Worm (Caenorhabditis elegans): Measurements from ENCODE around the gene nhr-261.
"Not testable (repeated sequence)": the region's sequence is repeated elsewhere in the genome, so short reads cannot be mapped to it uniquely, and the experiment has no call there.

nhr-261 gene

DNA sequence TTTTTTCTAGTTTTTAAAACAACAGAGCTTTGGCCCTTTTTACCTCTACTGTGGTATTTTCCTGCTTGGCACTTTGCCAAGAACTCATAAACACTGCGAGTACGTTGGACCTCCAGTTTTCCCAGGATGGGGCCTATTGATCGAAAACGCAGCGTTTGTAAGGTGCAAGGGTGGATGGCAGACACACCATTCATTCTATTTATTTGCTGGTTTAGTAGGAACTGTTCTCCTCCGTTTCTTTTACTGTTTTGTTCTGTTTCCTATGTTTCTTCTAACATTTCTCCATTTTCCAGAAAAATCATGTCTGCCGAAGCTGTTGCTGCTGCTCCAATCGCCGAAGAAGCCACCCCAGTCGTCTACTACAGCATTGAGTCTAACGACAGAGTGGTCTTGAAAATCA is 40.7 kb downstream of the nhr-261 start, which contains the start of gene skr-15:
skr-15 (plus strand) TSS at position 301 of the 400 bp plus-strand sequence.
- TF ChIP-seq nhr-2 (tag; optimal IDR thresholded peaks at IDR 0.05) = no peak
- no peak for TF ChIP-seq tbx-8 (GFP tag; optimal IDR thresholded peaks at IDR 0.05)
- no peak for TF ChIP-seq sptf-1 (tag; optimal IDR thresholded peaks at IDR 0.05)
- no peak for TF ChIP-seq drap-1 (GFP tag; optimal IDR thresholded peaks at IDR 0.05)
- TF ChIP-seq nhr-28 (tag; optimal IDR thresholded peaks at IDR 0.05) = no peak
- TF ChIP-seq mep-1 (tag; optimal IDR thresholded peaks at IDR 0.05) = no peak
- no peak for TF ChIP-seq unc-39 (tag; optimal IDR thresholded peaks at IDR 0.05)

DNA sequence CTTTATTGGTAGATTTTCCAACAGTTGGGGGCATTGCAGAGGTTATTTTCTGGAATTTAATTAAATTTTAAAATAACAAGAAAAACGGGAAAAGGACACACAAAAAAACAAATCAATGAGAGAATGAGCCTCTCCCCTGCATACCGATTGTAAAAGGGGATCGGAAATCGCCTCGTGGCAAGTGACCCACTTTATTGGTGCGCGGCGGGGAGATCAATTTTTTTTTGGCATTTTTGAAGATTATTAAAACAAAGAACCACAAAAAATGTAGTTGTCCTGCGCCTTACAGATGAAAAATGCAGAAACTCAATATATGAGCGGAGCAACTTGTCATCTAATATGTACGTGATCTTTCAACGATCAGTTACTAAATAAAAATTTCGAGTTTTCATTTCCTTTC is 43.3 kb downstream of the nhr-261 start, which contains the start of gene F54D10.7:
F54D10.7 (minus strand) TSS at position 49 of the 400 bp plus-strand sequence.
- TF ChIP-seq mab-5 (tag; optimal IDR thresholded peaks at IDR 0.05) (no peak), mls-2 (tag; optimal IDR thresholded peaks at IDR 0.05) (no peak), unc-39 (tag; optimal IDR thresholded peaks at IDR 0.05) (no peak), bed-3 (GFP tag; optimal IDR thresholded peaks at IDR 0.05) (no peak), lin-13 (tag; optimal IDR thresholded peaks at IDR 0.05) (no peak), nhr-12 (tag; optimal IDR thresholded peaks at IDR 0.05) (no peak)

DNA sequence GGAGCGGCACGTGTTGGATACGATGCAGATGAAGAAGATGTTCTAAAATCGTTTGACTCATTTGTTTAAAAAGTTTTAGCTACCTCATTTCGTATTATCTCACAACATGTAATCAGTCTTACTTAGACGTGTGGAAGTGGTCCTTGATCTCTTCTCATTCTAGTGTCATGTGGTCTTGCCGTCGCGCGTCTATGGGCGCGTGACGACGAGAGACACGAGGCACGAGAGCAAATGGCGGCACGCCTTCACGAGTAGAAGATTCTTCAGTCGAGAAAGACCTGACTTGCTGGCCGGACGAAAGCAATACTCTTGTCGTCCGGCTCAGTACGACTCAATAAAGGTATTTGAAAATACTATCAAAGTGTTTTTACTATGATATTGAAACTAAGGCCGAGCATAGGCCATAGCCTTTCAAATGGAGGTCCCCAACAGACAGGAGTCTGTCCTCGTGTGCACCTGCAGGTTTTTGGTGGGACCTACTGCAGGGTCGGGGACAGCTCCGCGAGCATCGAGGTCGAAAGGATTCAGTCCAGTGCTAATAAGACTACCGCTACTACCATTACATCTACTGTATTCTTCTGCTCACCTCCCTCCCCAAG is 48.2 kb downstream of the nhr-261 start, which contains the start of gene fbxa-24:
fbxa-24 (plus strand) TSS at position 276 of the 599 bp plus-strand sequence.
- not testable (repeated sequence) for TF ChIP-seq ceh-83 (GFP tag; optimal IDR thresholded peaks at IDR 0.05); mep-1 (tag; optimal IDR thresholded peaks at IDR 0.05); cnd-1 (tag; optimal IDR thresholded peaks at IDR 0.05)

DNA sequence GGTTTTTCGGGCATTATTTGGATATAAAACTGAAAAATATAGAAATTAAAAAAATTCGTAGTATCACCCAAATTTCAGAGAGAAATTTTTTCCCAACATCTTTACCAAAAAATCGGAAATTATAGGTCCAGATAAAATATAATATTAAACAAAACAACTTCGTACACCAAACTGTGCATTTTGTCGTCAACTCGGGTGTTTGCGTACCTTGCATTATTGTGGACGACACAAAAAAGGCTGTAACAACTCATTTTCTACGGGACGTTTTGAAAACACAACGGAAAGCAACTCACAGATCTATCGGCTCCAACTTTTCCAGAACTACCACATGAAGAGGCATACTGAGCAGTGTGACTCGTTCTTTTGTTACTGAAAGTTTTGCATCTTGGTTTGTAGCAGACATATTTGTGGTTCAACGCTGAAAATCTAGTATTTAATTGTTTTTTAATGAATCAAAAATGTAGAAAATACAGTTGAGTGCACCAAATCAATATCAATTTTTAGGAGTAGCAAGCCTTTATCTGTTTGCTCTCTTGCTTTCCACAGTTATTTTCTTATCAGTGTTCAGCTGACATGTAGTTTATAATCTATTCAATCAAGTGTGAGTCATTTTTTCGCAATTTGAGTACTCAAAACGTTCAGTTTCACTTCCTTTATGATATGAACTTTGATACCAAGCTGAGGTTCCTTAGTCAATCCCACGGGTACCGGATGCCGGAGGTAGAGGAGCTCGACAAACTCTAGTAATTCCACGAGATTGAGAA is 48.9 kb downstream of the nhr-261 start:
- TF ChIP-seq snpc-4 (tag; optimal IDR thresholded peaks at IDR 0.05) (no peak), ceh-83 (GFP tag; optimal IDR thresholded peaks at IDR 0.05) (no peak), mab-5 (tag; optimal IDR thresholded peaks at IDR 0.05) (no peak), hlh-1 (tag; optimal IDR thresholded peaks at IDR 0.05) (no peak), lin-13 (tag; optimal IDR thresholded peaks at IDR 0.05) (no peak), blmp-1 (tag; optimal IDR thresholded peaks at IDR 0.05) (no peak), bed-3 (GFP tag; optimal IDR thresholded peaks at IDR 0.05) (no peak), flh-1 (GFP tag; optimal IDR thresholded peaks at IDR 0.05) (no peak), drap-1 (GFP tag; optimal IDR thresholded peaks at IDR 0.05) (no peak), ceh-43 (GFP tag; optimal IDR thresholded peaks at IDR 0.05) (no peak), nhr-76 (tag; optimal IDR thresholded peaks at IDR 0.05) (no peak), ceh-39 (tag; optimal IDR thresholded peaks at IDR 0.05) (no peak), M03D4.4 (tag; optimal IDR thresholded peaks at IDR 0.05) (no peak), unc-120 (tag; optimal IDR thresholded peaks at IDR 0.05; ENCODE audit: poor library complexity, severe bottlenecking) (no peak), nhr-237 (tag; optimal IDR thresholded peaks at IDR 0.05) (no peak), elt-3 (tag; optimal IDR thresholded peaks at IDR 0.05) (no peak), unc-39 (tag; optimal IDR thresholded peaks at IDR 0.05) (no peak), sptf-1 (tag; optimal IDR thresholded peaks at IDR 0.05) (no peak), cnd-1 (tag; optimal IDR thresholded peaks at IDR 0.05) (no peak), zip-8 (tag; optimal IDR thresholded peaks at IDR 0.05) (no peak)

Measured in whole organism, mixed stage, embryonic.